Fruit fly (Drosophila melanogaster) whole organism, prepupa: ENCODE measurements around the gene mRpS11.

Experiments used
- CG32006 ChIP-seq: fragments of 200-800 bp; sonication (Bioruptor generic); optimal IDR thresholded peaks from 3 replicates; lab custom pipeline; 2017; ENCODE audit warnings: missing biosample characterization, mild to moderate bottlenecking, missing genetic modification characterization
- CG8319 ChIP-seq: fragments of 200-800 bp; sonication (Bioruptor generic); optimal IDR thresholded peaks from 3 replicates; lab custom pipeline; 2016; ENCODE audit warnings: missing biosample characterization, missing genetic modification characterization
- Hr39 ChIP-seq: fragments of 200-800 bp; sonication (Bioruptor generic); optimal IDR thresholded peaks from 2 replicates; lab custom pipeline; 2016; ENCODE audit warnings: missing biosample characterization, missing genetic modification characterization
- OdsH ChIP-seq: fragments of 200-800 bp; sonication (Bioruptor generic); optimal IDR thresholded peaks from 3 replicates; lab custom pipeline; 2016; ENCODE audit warnings: missing biosample characterization, missing genetic modification characterization
- Smox ChIP-seq: fragments of 200-800 bp; sonication (Bioruptor generic); optimal IDR thresholded peaks from 3 replicates; lab custom pipeline; 2016; ENCODE audit warnings: missing biosample characterization, missing genetic modification characterization
- cyc ChIP-seq: fragments of 200-800 bp; sonication (Bioruptor generic); optimal IDR thresholded peaks from 3 replicates; lab custom pipeline; 2016; ENCODE audit warnings: missing biosample characterization, missing genetic modification characterization
- eg ChIP-seq: fragments of 200-800 bp; sonication (Bioruptor generic); IDR thresholded peaks from 3 replicates; pipeline ENCODE4 v1.3.6; 2022; ENCODE audit warnings: missing biosample characterization, missing genetic modification characterization
- fkh ChIP-seq: fragments of 200-800 bp; sonication (Bioruptor generic); optimal IDR thresholded peaks from 3 replicates; lab custom pipeline; 2017; ENCODE audit warnings: missing biosample characterization, mild to moderate bottlenecking, missing genetic modification characterization, moderate library complexity

DNA sequence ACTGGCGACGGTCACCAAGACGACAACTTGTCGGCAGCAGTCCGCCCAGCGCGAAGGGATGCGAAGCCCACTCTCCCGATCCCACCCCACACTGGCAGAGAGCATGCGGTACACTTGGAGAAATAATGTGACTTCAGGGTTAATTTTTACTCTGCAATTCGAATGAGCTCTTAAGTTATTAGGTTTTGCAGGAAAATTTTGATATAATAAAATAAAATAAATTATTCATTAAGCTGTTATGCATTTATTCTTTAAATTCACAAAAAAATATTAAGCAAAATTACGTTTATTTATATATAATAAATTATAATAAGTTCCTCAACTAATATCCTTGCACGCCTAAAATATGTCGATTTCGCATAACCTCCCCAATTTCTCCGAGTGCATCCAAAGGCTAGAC, 23.7 kb upstream of the mRpS11 start:
- TF ChIP-seq Smox (GFP tag; lab: Kevin White, UChicago) (no peak), OdsH (GFP tag; lab: Kevin White, UChicago) (no peak), eg (0 out of 3 replicates have a peak, but pooled peaks have one; percentile 5), fkh (GFP tag; lab: Kevin White, UChicago) (no peak), CG8319 (GFP tag; lab: Kevin White, UChicago) (no peak), Hr39 (GFP tag; lab: Kevin White, UChicago) (no peak), CG32006 (no peak), cyc (no peak)
